Fruit fly (Drosophila melanogaster) whole organism, larva: ENCODE data around the gene pes.

Source experiments
- noc ChIP-seq: fragments of 200-800 bp; sonication (Bioruptor generic); optimal IDR thresholded peaks from 3 replicates; lab custom pipeline; 2019; ENCODE audit warnings: missing biosample characterization, mild to moderate bottlenecking, missing genetic modification characterization, moderate library complexity

The pes gene

dm6 chr2L:8009283-8010211 is 15.6 kb upstream of the pes start, which contains the start of gene CG12560:
Gene CG12560 (minus strand): TSS chr2L:8009477.
- TF ChIP-seq noc (tag; lab: Kevin White, UChicago): no peak

- no peak for TF ChIP-seq noc (tag; lab: Kevin White, UChicago)
Observed at dm6 chr2L:8007160-8007876, 13.3 kb upstream of the pes start, which contains the start of gene Spn28Dc. Gene Spn28Dc (minus strand): TSS chr2L:8007210.

dm6 chr2L:8006038-8006437 is 12.1 kb upstream of the pes start:
- no peak for TF ChIP-seq noc (tag; lab: Kevin White, UChicago)

- TF ChIP-seq noc (tag; lab: Kevin White, UChicago): no peak
Observed at dm6 chr2L:8004072-8004471, 10.1 kb upstream of the pes start, which contains the start of gene Wwox. Gene Wwox (minus strand): TSS chr2L:8004286.

- peak; percentile 75 for TF ChIP-seq noc (tag; lab: Kevin White, UChicago)
Observed at dm6 chr2L:8001694-8002627, 8.0 kb upstream of the pes start.

dm6 chr2L:8000578-8001040 is 6.6 kb upstream of the pes start:
- TF ChIP-seq noc (tag; lab: Kevin White, UChicago): peak; percentile 80

dm6 chr2L:7998655-7999054 is 4.7 kb upstream of the pes start, which contains the start of gene Sirup:
Gene Sirup (plus strand): TSS chr2L:7998869.
- TF ChIP-seq noc (tag; lab: Kevin White, UChicago): no peak

dm6 chr2L:7998080-7998457 is 4.1 kb upstream of the pes start, which contains the start of gene CG7227:
Gene CG7227 (minus strand): TSS chr2L:7998151.
- TF ChIP-seq noc (tag; lab: Kevin White, UChicago): no peak

dm6 chr2L:7997290-7998079 is 3.5 kb upstream of the pes start:
- TF ChIP-seq noc (tag; lab: Kevin White, UChicago): no peak

- TF ChIP-seq noc (tag; lab: Kevin White, UChicago): no peak
Observed at dm6 chr2L:7993062-7993685, 810 bp downstream of the pes start.

- no peak for TF ChIP-seq noc (tag; lab: Kevin White, UChicago)
Observed at dm6 chr2L:7992654-7993053, 1.3 kb downstream of the pes start.

- TF ChIP-seq noc (tag; lab: Kevin White, UChicago): no peak
Observed at dm6 chr2L:7991951-7992350, 2.0 kb downstream of the pes start.

dm6 chr2L:7991391-7991876 is 2.5 kb downstream of the pes start:
- TF ChIP-seq noc (tag; lab: Kevin White, UChicago): no peak

dm6 chr2L:7990720-7991119 is 3.3 kb downstream of the pes start:
- no peak for TF ChIP-seq noc (tag; lab: Kevin White, UChicago)
